Worm (Caenorhabditis elegans) whole organism, young adult: ENCODE results near the gene oig-3.

Source experiments
- F57C9.4 ChIP-seq: sonication (generic microtip); optimal IDR thresholded peaks from 2 replicates; lab custom pipeline; 2017; ENCODE audit warnings: mild to moderate bottlenecking, missing genetic modification characterization, missing compliant biosample characterization
- attf-5 ChIP-seq: fragments of 200-800 bp; sonication (Bioruptor generic); optimal IDR thresholded peaks from 2 replicates; lab custom pipeline; 2018; ENCODE audit warnings: mild to moderate bottlenecking, missing genetic modification characterization, missing compliant biosample characterization
- dpff-1 ChIP-seq: sonication (generic microtip); optimal IDR thresholded peaks from 2 replicates; lab custom pipeline; 2017; ENCODE audit warnings: mild to moderate bottlenecking, missing genetic modification characterization, missing compliant biosample characterization
- nfya-1 ChIP-seq: sonication (generic microtip); optimal IDR thresholded peaks from 2 replicates; lab custom pipeline; 2017; ENCODE audit warnings: antibody characterized with exemption, missing compliant biosample characterization, missing genetic modification characterization, borderline replicate concordance; ENCODE audit not compliant: insufficient read depth
- nhr-120 ChIP-seq: fragments of 200-800 bp; sonication (Bioruptor generic); IDR thresholded peaks from 2 replicates; pipeline ENCODE4 v1.3.6; 2022; ENCODE audit warnings: missing genetic modification characterization, missing compliant biosample characterization
- snpc-4 ChIP-seq, 5 experiments: fragments of 150-350 bp in 1 of 5; sonication (generic microtip) in 4 of 5; optimal IDR thresholded peaks; 2 replicates each; lab custom pipeline; 2014 to 2018; ENCODE audit warnings: missing genetic modification characterization in 5 of 5, missing biosample characterization in 3 of 5, antibody characterized with exemption in 2 of 5, mild to moderate bottlenecking in 2 of 5, missing compliant biosample characterization in 2 of 5, missing genotype in 2 of 5, moderate library complexity in 2 of 5, missing genetic modification reagents in 1 of 5
- unc-130 ChIP-seq: sonication (generic microtip); optimal IDR thresholded peaks from 2 replicates; lab custom pipeline; 2016; ENCODE audit warnings: missing genetic modification reagents, missing genetic modification characterization, missing compliant biosample characterization

ce11 chrV:14698005-14698404 is 31.4 kb upstream of the oig-3 start:
- no peak for TF ChIP-seq F57C9.4 (tag; lab: Kevin White, UChicago)
- TF ChIP-seq dpff-1 = no peak
- TF ChIP-seq unc-130 (GFP tag; lab: Kevin White, UChicago) = no peak
- no peak for TF ChIP-seq nfya-1 (tag; lab: Kevin White, UChicago)
- no peak for TF ChIP-seq attf-5
- TF ChIP-seq snpc-4 (GFP tag; optimal IDR thresholded peaks at IDR 0.05; lab: Kevin White, UChicago) = no peak
- TF ChIP-seq snpc-4 (tag; optimal IDR thresholded peaks at IDR 0.05; lab: Kevin White, UChicago) = no peak
- TF ChIP-seq nhr-120 (GFP tag; lab: Robert Waterston, UW) = no peak
